Worm (Caenorhabditis elegans) whole organism, mixed stage, embryonic: Measurements from ENCODE around the gene fbxb-35.
"Not testable (repeated sequence)": the region's sequence is repeated elsewhere in the genome, so short reads cannot be mapped to it uniquely, and the experiment has no call there.

Experiments used
- cnd-1 ChIP-seq: fragments of 200-800 bp; sonication (Bioruptor generic); optimal IDR thresholded peaks from 2 replicates; lab custom pipeline; 2018; ENCODE audit warnings: mild to moderate bottlenecking, missing genetic modification characterization, missing compliant biosample characterization
- elt-3 ChIP-seq: fragments of 150-350 bp; optimal IDR thresholded peaks from 2 replicates; lab custom pipeline; 2014; ENCODE audit warnings: missing biosample characterization, missing genetic modification characterization
- hlh-1 ChIP-seq: fragments of 150-350 bp; optimal IDR thresholded peaks from 2 replicates; lab custom pipeline; 2014; ENCODE audit warnings: missing biosample characterization, missing genetic modification reagents, missing genetic modification characterization
- nhr-237 ChIP-seq: fragments of 150-350 bp; optimal IDR thresholded peaks from 2 replicates; lab custom pipeline; 2014; ENCODE audit warnings: missing biosample characterization, missing genetic modification characterization
- nhr-28 ChIP-seq: fragments of 150-350 bp; optimal IDR thresholded peaks from 2 replicates; lab custom pipeline; 2014; ENCODE audit warnings: missing biosample characterization, missing genetic modification characterization
- pha-4 ChIP-seq: fragments of 150-350 bp; optimal IDR thresholded peaks from 2 replicates; lab custom pipeline; 2018; ENCODE audit warnings: missing biosample characterization, missing genetic modification reagents, missing genetic modification characterization
- sem-2 ChIP-seq: fragments of 200-800 bp; sonication (Bioruptor generic); optimal IDR thresholded peaks from 2 replicates; lab custom pipeline; 2018; ENCODE audit warnings: mild to moderate bottlenecking, missing genetic modification characterization, missing compliant biosample characterization
- snpc-4 ChIP-seq: fragments of 150-350 bp; optimal IDR thresholded peaks from 2 replicates; lab custom pipeline; 2014; ENCODE audit warnings: missing biosample characterization, missing genetic modification characterization
- unc-39 ChIP-seq: fragments of 150-350 bp; optimal IDR thresholded peaks from 2 replicates; lab custom pipeline; 2014; ENCODE audit warnings: missing biosample characterization, missing genetic modification characterization
- unc-62 ChIP-seq: fragments of 150-350 bp; optimal IDR thresholded peaks from 2 replicates; lab custom pipeline; 2014; ENCODE audit warnings: missing biosample characterization, missing genetic modification reagents, missing genetic modification characterization
- ztf-11 ChIP-seq: fragments of 150-350 bp; optimal IDR thresholded peaks from 2 replicates; lab custom pipeline; 2014; ENCODE audit warnings: missing biosample characterization, missing genetic modification characterization

DNA sequence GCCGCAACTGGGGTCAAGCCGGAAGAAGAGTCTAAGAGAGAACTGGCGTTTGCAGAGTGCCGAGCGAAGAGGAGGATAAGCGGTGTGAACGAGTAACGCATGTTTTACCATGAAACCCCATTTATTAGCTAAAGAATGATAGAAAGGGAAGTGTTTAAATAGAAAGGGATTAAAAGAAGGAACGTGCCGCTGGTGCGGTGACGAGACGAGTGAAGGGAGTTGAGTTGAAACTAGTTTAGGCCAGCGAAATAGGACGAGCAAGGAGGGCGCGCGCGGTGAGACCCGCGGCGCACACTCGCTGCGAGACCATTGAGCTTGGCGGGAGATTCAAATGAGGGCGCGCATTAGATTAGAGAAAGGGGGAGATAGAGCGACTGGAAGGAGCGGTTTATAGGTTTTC lies 4.9 kb upstream of the fbxb-35 start, which contains the start of gene math-1:
- TF ChIP-seq ztf-11 (tag; lab: Kevin White, UChicago); unc-62; unc-39 (tag; lab: Kevin White, UChicago); pha-4; snpc-4; sem-2 (GFP tag; lab: Kevin White, UChicago); nhr-237 (tag; lab: Kevin White, UChicago); elt-3 (tag; lab: Kevin White, UChicago); hlh-1 (tag; lab: Kevin White, UChicago); cnd-1 (tag; lab: Kevin White, UChicago); nhr-28 (tag; lab: Kevin White, UChicago): not testable (repeated sequence)
